Worm (Caenorhabditis elegans) whole organism, L2 larva: ENCODE measurements around the gene mrp-5.

Experiments
- C34F6.9 ChIP-seq: fragments of 150-350 bp; optimal IDR thresholded peaks from 2 replicates; lab custom pipeline; 2014; ENCODE audit warnings: missing biosample characterization, missing genetic modification characterization
- F13H6.1 ChIP-seq: sonication (generic microtip); optimal IDR thresholded peaks from 2 replicates; lab custom pipeline; 2016; ENCODE audit warnings: missing genetic modification characterization, missing compliant biosample characterization
- R02D3.7 ChIP-seq: fragments of 150-350 bp; optimal IDR thresholded peaks from 2 replicates; lab custom pipeline; 2014; ENCODE audit warnings: missing biosample characterization, missing genetic modification characterization
- Y55F3AM.14 ChIP-seq: fragments of 200-800 bp; sonication (Bioruptor generic); optimal IDR thresholded peaks from 2 replicates; lab custom pipeline; 2018; ENCODE audit warnings: mild to moderate bottlenecking, missing genetic modification characterization, missing compliant biosample characterization
- ZK546.5 ChIP-seq: sonication (generic microtip); optimal IDR thresholded peaks from 2 replicates; lab custom pipeline; 2017; ENCODE audit warnings: missing biosample characterization, missing genetic modification characterization
- alr-1 ChIP-seq: fragments of 150-350 bp; optimal IDR thresholded peaks from 2 replicates; lab custom pipeline; 2014; ENCODE audit warnings: missing biosample characterization, missing genetic modification characterization
- aly-2 ChIP-seq: fragments of 150-350 bp; optimal IDR thresholded peaks from 2 replicates; lab custom pipeline; 2014; ENCODE audit warnings: missing biosample characterization, missing genetic modification characterization
- ama-1 ChIP-seq: fragments of 150-350 bp; optimal IDR thresholded peaks from 2 replicates; lab custom pipeline; 2018; ENCODE audit warnings: inconsistent platforms
- blmp-1 ChIP-seq: sonication (generic microtip); optimal IDR thresholded peaks from 2 replicates; lab custom pipeline; 2017; ENCODE audit warnings: missing genetic modification characterization, mild to moderate bottlenecking, missing compliant biosample characterization, antibody characterized with exemption, moderate library complexity; ENCODE audit not compliant: insufficient read depth
- ceh-82 ChIP-seq: fragments of 150-350 bp; optimal IDR thresholded peaks from 2 replicates; lab custom pipeline; 2014; ENCODE audit warnings: missing biosample characterization, missing genetic modification characterization
- crh-2 ChIP-seq: sonication (generic microtip); optimal IDR thresholded peaks from 2 replicates; lab custom pipeline; 2017; ENCODE audit warnings: missing biosample characterization, missing genetic modification characterization
- egl-27 ChIP-seq: sonication (generic microtip); optimal IDR thresholded peaks from 3 replicates; lab custom pipeline; 2017; ENCODE audit warnings: missing biosample characterization, missing genetic modification reagents, missing genetic modification characterization
- elt-1 ChIP-seq: fragments of 150-350 bp; optimal IDR thresholded peaks from 2 replicates; lab custom pipeline; 2014; ENCODE audit warnings: missing biosample characterization, missing genetic modification characterization
- elt-3 ChIP-seq: sonication (generic microtip); optimal IDR thresholded peaks from 2 replicates; lab custom pipeline; 2017; ENCODE audit warnings: missing biosample characterization, missing genetic modification characterization
- fos-1 ChIP-seq: fragments of 150-350 bp; optimal IDR thresholded peaks from 2 replicates; lab custom pipeline; 2014; ENCODE audit warnings: missing biosample characterization, missing genetic modification characterization
- gmeb-1 ChIP-seq: fragments of 150-350 bp; optimal IDR thresholded peaks from 2 replicates; lab custom pipeline; 2014; ENCODE audit warnings: missing biosample characterization, missing genetic modification characterization
- lin-11 ChIP-seq: fragments of 150-350 bp; sonication (generic microtip); optimal IDR thresholded peaks from 2 replicates; lab custom pipeline; 2014; ENCODE audit warnings: missing biosample characterization, missing genetic modification characterization, inconsistent platforms, mixed read lengths
- lin-13 ChIP-seq: fragments of 150-350 bp; optimal IDR thresholded peaks from 2 replicates; lab custom pipeline; 2014; ENCODE audit warnings: missing biosample characterization, missing genetic modification reagents, missing genetic modification characterization
- lin-39 ChIP-seq: fragments of 150-350 bp; optimal IDR thresholded peaks from 2 replicates; lab custom pipeline; 2014; ENCODE audit warnings: missing biosample characterization, missing genetic modification reagents, missing genetic modification characterization
- lsy-2 ChIP-seq, 2 experiments: fragments of 150-350 bp in 1 of 2; sonication (generic microtip) in 1 of 2; optimal IDR thresholded peaks; 2 replicates each; lab custom pipeline; 2014 to 2017; ENCODE audit warnings: missing biosample characterization in 2 of 2, missing genetic modification characterization in 2 of 2
- mab-5 ChIP-seq: fragments of 150-350 bp; optimal IDR thresholded peaks from 2 replicates; lab custom pipeline; 2014; ENCODE audit warnings: missing biosample characterization, missing genetic modification characterization
- mbf-1 ChIP-seq: sonication (generic microtip); optimal IDR thresholded peaks from 2 replicates; lab custom pipeline; 2017; ENCODE audit warnings: missing biosample characterization, missing genetic modification characterization
- mdl-1 ChIP-seq, 2 experiments: fragments of 150-350 bp in 1 of 2; sonication (generic microtip) in 1 of 2; optimal IDR thresholded peaks; 2 replicates each; lab custom pipeline; 2017; ENCODE audit warnings: missing biosample characterization in 2 of 2, missing genetic modification characterization in 2 of 2
- nhr-10 ChIP-seq: sonication (generic microtip); optimal IDR thresholded peaks from 2 replicates; lab custom pipeline; 2017; ENCODE audit warnings: missing biosample characterization, missing genetic modification characterization
- nhr-12 ChIP-seq: fragments of 150-350 bp; optimal IDR thresholded peaks from 2 replicates; lab custom pipeline; 2014; ENCODE audit warnings: missing biosample characterization, missing genetic modification characterization
- nhr-129 ChIP-seq: fragments of 150-350 bp; optimal IDR thresholded peaks from 2 replicates; lab custom pipeline; 2014; ENCODE audit warnings: missing biosample characterization, missing genetic modification characterization
- nhr-21 ChIP-seq: fragments of 150-350 bp; optimal IDR thresholded peaks from 2 replicates; lab custom pipeline; 2014; ENCODE audit warnings: missing biosample characterization, missing genetic modification characterization
- nhr-23 ChIP-seq: fragments of 150-350 bp; optimal IDR thresholded peaks from 2 replicates; lab custom pipeline; 2014; ENCODE audit warnings: missing biosample characterization, missing genetic modification reagents, missing genetic modification characterization
- nhr-25 ChIP-seq: fragments of 150-350 bp; sonication (generic microtip); optimal IDR thresholded peaks from 3 replicates; lab custom pipeline; 2014; ENCODE audit warnings: missing biosample characterization, missing genetic modification characterization
- nhr-6 ChIP-seq: fragments of 150-350 bp; optimal IDR thresholded peaks from 2 replicates; lab custom pipeline; 2014; ENCODE audit warnings: missing biosample characterization, missing genetic modification characterization
- nhr-77 ChIP-seq: fragments of 150-350 bp; optimal IDR thresholded peaks from 2 replicates; lab custom pipeline; 2014; ENCODE audit warnings: missing biosample characterization, missing genetic modification characterization
- peb-1 ChIP-seq: fragments of 150-350 bp; optimal IDR thresholded peaks from 2 replicates; lab custom pipeline; 2014; ENCODE audit warnings: missing biosample characterization, missing genetic modification characterization
- sem-4 ChIP-seq: fragments of 150-350 bp; optimal IDR thresholded peaks from 2 replicates; lab custom pipeline; 2014; ENCODE audit warnings: missing biosample characterization, missing genetic modification reagents, missing genetic modification characterization
- skn-1 ChIP-seq: sonication (generic microtip); optimal IDR thresholded peaks from 2 replicates; lab custom pipeline; 2017; ENCODE audit warnings: missing biosample characterization, missing genetic modification characterization
- sma-3 ChIP-seq: sonication (generic microtip); optimal IDR thresholded peaks from 2 replicates; lab custom pipeline; 2016; ENCODE audit warnings: missing genetic modification reagents, missing genetic modification characterization, missing compliant biosample characterization
- sma-9 ChIP-seq, 2 experiments: fragments of 150-350 bp in 1 of 2; sonication (generic microtip) in 1 of 2; optimal IDR thresholded peaks; 2 replicates each; lab custom pipeline; 2014 to 2016; ENCODE audit warnings: missing genetic modification characterization in 2 of 2, mild to moderate bottlenecking in 1 of 2, missing biosample characterization in 1 of 2, missing compliant biosample characterization in 1 of 2, missing genetic modification reagents in 1 of 2, moderate library complexity in 1 of 2
- snpc-4 ChIP-seq: fragments of 150-350 bp; optimal IDR thresholded peaks from 2 replicates; lab custom pipeline; 2014; ENCODE audit warnings: missing biosample characterization, missing genetic modification characterization
- unc-39 ChIP-seq: fragments of 150-350 bp; optimal IDR thresholded peaks from 2 replicates; lab custom pipeline; 2014; ENCODE audit warnings: missing biosample characterization, missing genetic modification characterization
- unc-55 ChIP-seq: fragments of 150-350 bp; sonication (generic microtip); optimal IDR thresholded peaks from 3 replicates; lab custom pipeline; 2014; ENCODE audit warnings: missing biosample characterization, missing genetic modification reagents, missing genetic modification characterization
- unc-62 ChIP-seq: fragments of 150-350 bp; optimal IDR thresholded peaks from 2 replicates; lab custom pipeline; 2014; ENCODE audit warnings: missing biosample characterization, missing genetic modification reagents, missing genetic modification characterization
- zag-1 ChIP-seq: fragments of 150-350 bp; optimal IDR thresholded peaks from 2 replicates; lab custom pipeline; 2014; ENCODE audit warnings: missing biosample characterization, missing genetic modification characterization
- ztf-1 ChIP-seq: fragments of 200-800 bp; sonication (Bioruptor generic); conservative IDR thresholded peaks from 2 replicates; pipeline ENCODE4 v1.3.6; 2022; ENCODE audit warnings: missing genetic modification characterization, missing compliant biosample characterization
- ztf-11 ChIP-seq: sonication (generic microtip); optimal IDR thresholded peaks from 2 replicates; lab custom pipeline; 2017; ENCODE audit warnings: missing biosample characterization, missing genetic modification characterization

mrp-5 gene

ce11 chrX:14951797-14952196 lies 5.7 kb upstream of the mrp-5 start:
- TF ChIP-seq blmp-1 (tag; lab: Kevin White, UChicago), result no peak
- no peak for TF ChIP-seq unc-62
- TF ChIP-seq ztf-11 (tag; lab: Kevin White, UChicago), result no peak
- no peak for TF ChIP-seq sma-9 (GFP tag; optimal IDR thresholded peaks at IDR 0.05; lab: Kevin White, UChicago)
- no peak for TF ChIP-seq sma-9 (tag; optimal IDR thresholded peaks at IDR 0.05; lab: Kevin White, UChicago)
- no peak for TF ChIP-seq C34F6.9 (tag; lab: Kevin White, UChicago)
- TF ChIP-seq nhr-129 (tag; lab: Kevin White, UChicago), result no peak
- TF ChIP-seq mab-5 (tag; lab: Kevin White, UChicago), result no peak
- TF ChIP-seq nhr-12 (tag; lab: Kevin White, UChicago), result no peak
- TF ChIP-seq lin-13 (GFP tag; lab: Kevin White, UChicago), result no peak
- TF ChIP-seq nhr-6 (tag; lab: Kevin White, UChicago), result no peak
- TF ChIP-seq zag-1 (tag; lab: Kevin White, UChicago), result no peak
- no peak for TF ChIP-seq nhr-10 (tag; lab: Kevin White, UChicago)
- TF ChIP-seq unc-55 (GFP tag; lab: Kevin White, UChicago), result no peak
- TF ChIP-seq fos-1 (tag; lab: Kevin White, UChicago), result no peak
- TF ChIP-seq nhr-23 (tag; lab: Kevin White, UChicago), result no peak

ce11 chrX:14947355-14947668 lies 1.2 kb upstream of the mrp-5 start:
- TF ChIP-seq nhr-23 (tag; lab: Kevin White, UChicago) (no peak), unc-39 (tag; lab: Kevin White, UChicago) (no peak), nhr-25 (tag; lab: Kevin White, UChicago) (no peak), nhr-10 (tag; lab: Kevin White, UChicago) (no peak), egl-27 (no peak), crh-2 (no peak), unc-55 (GFP tag; lab: Kevin White, UChicago) (no peak), elt-1 (tag; lab: Kevin White, UChicago) (no peak), R02D3.7 (tag; lab: Kevin White, UChicago) (no peak), sma-9 (GFP tag; optimal IDR thresholded peaks at IDR 0.05; lab: Kevin White, UChicago) (no peak), sma-9 (tag; optimal IDR thresholded peaks at IDR 0.05; lab: Kevin White, UChicago) (no peak), ama-1 (lab: Kevin White, UChicago) (no peak), peb-1 (no peak), unc-62 (no peak), elt-3 (tag; lab: Kevin White, UChicago) (no peak), mbf-1 (tag; lab: Kevin White, UChicago) (no peak), sem-4 (tag; lab: Kevin White, UChicago) (no peak), snpc-4 (tag; lab: Kevin White, UChicago) (no peak), C34F6.9 (tag; lab: Kevin White, UChicago) (no peak), gmeb-1 (no peak)
- TF ChIP-seq, all 48 proteins: peak for 0

DNA sequence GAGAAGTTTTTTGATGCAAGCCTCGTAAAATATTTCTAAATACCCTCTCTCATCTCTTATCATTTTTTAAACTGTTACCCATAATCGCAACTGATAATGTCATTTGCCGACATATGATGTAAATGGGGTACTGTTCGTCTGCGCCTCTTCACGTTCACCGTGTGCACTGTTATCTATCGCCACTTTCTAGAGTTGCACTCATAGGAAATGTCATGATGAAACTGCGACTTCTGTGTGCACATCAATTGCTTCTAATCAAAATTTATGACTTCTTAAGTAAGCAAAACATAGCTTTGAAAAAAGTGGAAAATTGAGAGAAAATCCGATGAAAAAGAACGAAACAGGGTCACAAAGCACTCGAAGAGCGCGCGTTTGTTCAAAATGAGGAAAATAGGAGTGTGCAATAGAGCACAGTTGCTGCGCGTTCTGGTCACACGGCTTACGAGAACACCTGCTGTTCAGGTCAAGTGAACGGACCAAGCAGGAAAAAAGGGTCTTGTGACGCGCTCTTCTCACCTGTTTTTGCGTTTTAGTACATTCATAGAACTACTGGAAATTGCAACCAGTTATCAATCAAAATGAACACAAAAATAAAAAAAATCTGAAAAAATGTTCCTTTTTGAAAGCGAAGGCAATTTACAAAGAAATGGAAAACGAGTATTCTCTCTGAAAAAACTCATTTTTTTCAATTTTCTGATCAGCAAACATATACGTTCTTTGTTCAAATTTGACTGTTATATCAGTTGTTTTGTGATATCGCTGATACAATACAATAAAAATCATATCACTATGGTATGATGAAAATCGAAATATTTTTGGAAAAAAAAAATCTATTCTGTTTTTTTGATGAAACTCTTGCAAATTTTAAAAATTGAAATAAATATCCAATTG lies 592 bp upstream of the mrp-5 start:
- peak; percentile 60 for TF ChIP-seq gmeb-1
- TF ChIP-seq skn-1, result peak; percentile 26
- TF ChIP-seq fos-1 (tag; lab: Kevin White, UChicago), result peak; percentile 83
- peak in 1 of 2 experiments; percentile 43 for TF ChIP-seq lsy-2 (tag; optimal IDR thresholded peaks at IDR 0.05; lab: Kevin White, UChicago)
- TF ChIP-seq nhr-25 (tag; lab: Kevin White, UChicago), result peak; percentile 39
- no peak for TF ChIP-seq zag-1 (tag; lab: Kevin White, UChicago)
- no peak for TF ChIP-seq R02D3.7 (tag; lab: Kevin White, UChicago)
- peak; percentile 45 for TF ChIP-seq C34F6.9 (tag; lab: Kevin White, UChicago)
- TF ChIP-seq mbf-1 (tag; lab: Kevin White, UChicago), result no peak
- TF ChIP-seq ama-1 (lab: Kevin White, UChicago), result no peak
- TF ChIP-seq sma-3 (GFP tag; lab: Kevin White, UChicago), result peak; percentile 14
- TF ChIP-seq ceh-82 (tag; lab: Kevin White, UChicago), result no peak
- no peak for TF ChIP-seq lin-13 (GFP tag; lab: Kevin White, UChicago)
- no peak for TF ChIP-seq elt-1 (tag; lab: Kevin White, UChicago)
- TF ChIP-seq Y55F3AM.14, result no peak
- TF ChIP-seq crh-2, result peak; percentile 70
- no peak for TF ChIP-seq elt-3 (tag; lab: Kevin White, UChicago)
- TF ChIP-seq egl-27, result no peak
- no peak for TF ChIP-seq snpc-4 (tag; lab: Kevin White, UChicago)
- TF ChIP-seq F13H6.1 (tag; lab: Kevin White, UChicago), result peak; percentile 49
- TF ChIP-seq lin-39 (tag; lab: Kevin White, UChicago), result no peak
- no peak for TF ChIP-seq lin-11 (tag; lab: Kevin White, UChicago)
- TF ChIP-seq nhr-129 (tag; lab: Kevin White, UChicago), result peak; percentile 99
- TF ChIP-seq ztf-1 (GFP tag; lab: Robert Waterston, UW), result no peak
- TF ChIP-seq nhr-21 (tag; lab: Kevin White, UChicago), result peak; percentile 19
- no peak for TF ChIP-seq mdl-1 (tag; optimal IDR thresholded peaks at IDR 0.05; lab: Kevin White, UChicago)
- peak; percentile 53 for TF ChIP-seq sma-9 (GFP tag; optimal IDR thresholded peaks at IDR 0.05; lab: Kevin White, UChicago)
- no peak for TF ChIP-seq sma-9 (tag; optimal IDR thresholded peaks at IDR 0.05; lab: Kevin White, UChicago)
- no peak for TF ChIP-seq nhr-77 (tag; lab: Kevin White, UChicago)
- no peak for TF ChIP-seq mab-5 (tag; lab: Kevin White, UChicago)
- no peak for TF ChIP-seq nhr-10 (tag; lab: Kevin White, UChicago)
- TF ChIP-seq sem-4 (tag; lab: Kevin White, UChicago), result no peak
- no peak for TF ChIP-seq unc-39 (tag; lab: Kevin White, UChicago)
- TF ChIP-seq alr-1 (tag; lab: Kevin White, UChicago), result no peak
- no peak for TF ChIP-seq ZK546.5 (tag; lab: Kevin White, UChicago)
- TF ChIP-seq ztf-11 (tag; lab: Kevin White, UChicago), result no peak
- no peak for TF ChIP-seq aly-2
